Worm (Caenorhabditis elegans) whole organism, late embryonic: Measurements from ENCODE around the gene F13H6.5.
A peak's percentile ranks its signal among the peaks of the same experiment; 100 is the strongest.

ENCODE experiments used
- C08G9.2 ChIP-seq: sonication (generic microtip); optimal IDR thresholded peaks from 2 replicates; lab custom pipeline; 2016; ENCODE audit warnings: mild to moderate bottlenecking, missing genetic modification characterization, moderate library complexity, missing compliant biosample characterization
- F13H6.1 ChIP-seq: sonication (generic microtip); optimal IDR thresholded peaks from 2 replicates; lab custom pipeline; 2016; ENCODE audit warnings: missing genetic modification characterization, missing compliant biosample characterization
- K02D7.2 ChIP-seq: sonication (generic microtip); optimal IDR thresholded peaks from 2 replicates; lab custom pipeline; 2017; ENCODE audit warnings: mild to moderate bottlenecking, missing genetic modification characterization, missing compliant biosample characterization
- T23F11.4 ChIP-seq: fragments of 200-800 bp; sonication (Bioruptor generic); optimal IDR thresholded peaks from 2 replicates; lab custom pipeline; 2018; ENCODE audit warnings: mild to moderate bottlenecking, missing genetic modification characterization, missing compliant biosample characterization
- Y22D7AL.16 ChIP-seq: sonication (generic microtip); optimal IDR thresholded peaks from 2 replicates; lab custom pipeline; 2016; ENCODE audit warnings: missing genetic modification characterization, missing compliant biosample characterization
- ahr-1 ChIP-seq: sonication (generic microtip); optimal IDR thresholded peaks from 2 replicates; lab custom pipeline; 2016; ENCODE audit warnings: missing genetic modification characterization, missing compliant biosample characterization
- ama-1 ChIP-seq: fragments of 150-350 bp; optimal IDR thresholded peaks from 2 replicates; lab custom pipeline; 2014
- ceh-14 ChIP-seq: sonication (generic microtip); optimal IDR thresholded peaks from 2 replicates; lab custom pipeline; 2016; ENCODE audit warnings: missing genotype, missing genetic modification characterization, missing compliant biosample characterization
- ceh-18 ChIP-seq: sonication (generic microtip); optimal IDR thresholded peaks from 2 replicates; lab custom pipeline; 2016; ENCODE audit warnings: missing genetic modification characterization, missing compliant biosample characterization
- ceh-30 ChIP-seq: fragments of 150-350 bp; optimal IDR thresholded peaks from 2 replicates; lab custom pipeline; 2014; ENCODE audit warnings: missing biosample characterization, missing genetic modification characterization
- ceh-34 ChIP-seq: sonication (generic microtip); optimal IDR thresholded peaks from 2 replicates; lab custom pipeline; 2016; ENCODE audit warnings: mild to moderate bottlenecking, missing genetic modification characterization, missing compliant biosample characterization
- ceh-9 ChIP-seq: sonication (generic microtip); optimal IDR thresholded peaks from 2 replicates; lab custom pipeline; 2016; ENCODE audit warnings: mild to moderate bottlenecking, missing genetic modification characterization, inconsistent platforms, missing compliant biosample characterization
- che-1 ChIP-seq: sonication (generic microtip); optimal IDR thresholded peaks from 2 replicates; lab custom pipeline; 2016; ENCODE audit warnings: mild to moderate bottlenecking, missing genetic modification characterization, missing compliant biosample characterization
- ets-4 ChIP-seq: sonication (generic microtip); optimal IDR thresholded peaks from 2 replicates; lab custom pipeline; 2016; ENCODE audit warnings: missing genetic modification characterization, missing compliant biosample characterization
- eyg-1 ChIP-seq: sonication (generic microtip); optimal IDR thresholded peaks from 2 replicates; lab custom pipeline; 2016; ENCODE audit warnings: missing genotype, missing genetic modification characterization, missing compliant biosample characterization
- fax-1 ChIP-seq: sonication (generic microtip); optimal IDR thresholded peaks from 2 replicates; lab custom pipeline; 2016; ENCODE audit warnings: missing genotype, missing genetic modification characterization, missing compliant biosample characterization
- fkh-6 ChIP-seq: sonication (generic microtip); optimal IDR thresholded peaks from 2 replicates; lab custom pipeline; 2016; ENCODE audit warnings: missing genetic modification characterization, missing compliant biosample characterization
- hlh-13 ChIP-seq: fragments of 200-800 bp; sonication (Bioruptor generic); optimal IDR thresholded peaks from 2 replicates; lab custom pipeline; 2018; ENCODE audit warnings: mild to moderate bottlenecking, missing genetic modification characterization, missing compliant biosample characterization
- hlh-15 ChIP-seq: sonication (generic microtip); optimal IDR thresholded peaks from 2 replicates; lab custom pipeline; 2016; ENCODE audit warnings: missing genetic modification characterization, missing compliant biosample characterization
- hlh-30 ChIP-seq: sonication (generic microtip); optimal IDR thresholded peaks from 2 replicates; lab custom pipeline; 2017; ENCODE audit warnings: antibody characterized with exemption, missing genetic modification characterization, missing compliant biosample characterization; ENCODE audit not compliant: insufficient read depth
- hlh-8 ChIP-seq: sonication (generic microtip); optimal IDR thresholded peaks from 2 replicates; lab custom pipeline; 2016; ENCODE audit warnings: missing genotype, missing genetic modification characterization, missing compliant biosample characterization
- lim-6 ChIP-seq: sonication (generic microtip); optimal IDR thresholded peaks from 2 replicates; lab custom pipeline; 2016; ENCODE audit warnings: missing genetic modification characterization, missing compliant biosample characterization
- lin-11 ChIP-seq: fragments of 200-800 bp; sonication (Bioruptor generic); optimal IDR thresholded peaks from 2 replicates; lab custom pipeline; 2018; ENCODE audit warnings: mild to moderate bottlenecking, missing genetic modification characterization, missing compliant biosample characterization
- madf-2 ChIP-seq: sonication (generic microtip); optimal IDR thresholded peaks from 2 replicates; lab custom pipeline; 2017; ENCODE audit warnings: missing genetic modification characterization, missing compliant biosample characterization
- mec-3 ChIP-seq: sonication (generic microtip); optimal IDR thresholded peaks from 2 replicates; lab custom pipeline; 2016; ENCODE audit warnings: borderline replicate concordance, missing genetic modification characterization, missing compliant biosample characterization
- nfya-1 ChIP-seq: sonication (generic microtip); optimal IDR thresholded peaks from 2 replicates; lab custom pipeline; 2017; ENCODE audit warnings: missing genetic modification characterization, mild to moderate bottlenecking, missing compliant biosample characterization, antibody characterized with exemption, moderate library complexity
- nhr-11 ChIP-seq: fragments of 150-350 bp; optimal IDR thresholded peaks from 2 replicates; lab custom pipeline; 2014; ENCODE audit warnings: missing biosample characterization, missing genetic modification characterization
- nhr-232 ChIP-seq: sonication (generic microtip); optimal IDR thresholded peaks from 2 replicates; lab custom pipeline; 2016; ENCODE audit warnings: missing genetic modification characterization, missing compliant biosample characterization
- npax-4 ChIP-seq: sonication (generic microtip); optimal IDR thresholded peaks from 2 replicates; lab custom pipeline; 2016; ENCODE audit warnings: missing genetic modification characterization, missing compliant biosample characterization
- odd-2 ChIP-seq: sonication (generic microtip); optimal IDR thresholded peaks from 2 replicates; lab custom pipeline; 2017; ENCODE audit warnings: antibody characterized with exemption, mild to moderate bottlenecking, missing genetic modification characterization, missing compliant biosample characterization
- pag-3 ChIP-seq: sonication (generic microtip); optimal IDR thresholded peaks from 2 replicates; lab custom pipeline; 2016; ENCODE audit warnings: missing compliant biosample characterization, missing genetic modification characterization, borderline replicate concordance
- pat-9 ChIP-seq: fragments of 200-800 bp; sonication (Bioruptor generic); optimal IDR thresholded peaks from 2 replicates; lab custom pipeline; 2018; ENCODE audit warnings: mild to moderate bottlenecking, missing genetic modification characterization, moderate library complexity, missing compliant biosample characterization
- rnt-1 ChIP-seq: sonication (generic microtip); optimal IDR thresholded peaks from 2 replicates; lab custom pipeline; 2016; ENCODE audit warnings: missing genetic modification characterization, missing compliant biosample characterization
- sdc-2 ChIP-seq: sonication (generic microtip); optimal IDR thresholded peaks from 2 replicates; lab custom pipeline; 2016; ENCODE audit warnings: missing genotype, missing genetic modification characterization, missing compliant biosample characterization
- sox-4 ChIP-seq: sonication (generic microtip); optimal IDR thresholded peaks from 2 replicates; lab custom pipeline; 2017; ENCODE audit warnings: mild to moderate bottlenecking, missing genetic modification characterization, inconsistent platforms, missing compliant biosample characterization
- syd-9 ChIP-seq: sonication (generic microtip); optimal IDR thresholded peaks from 2 replicates; lab custom pipeline; 2016; ENCODE audit warnings: mild to moderate bottlenecking, missing genetic modification characterization, moderate library complexity, missing compliant biosample characterization
- tbx-2 ChIP-seq: sonication (generic microtip); optimal IDR thresholded peaks from 2 replicates; lab custom pipeline; 2016; ENCODE audit warnings: missing genetic modification characterization, missing compliant biosample characterization
- unc-42 ChIP-seq: sonication (generic microtip); optimal IDR thresholded peaks from 2 replicates; lab custom pipeline; 2016; ENCODE audit warnings: missing genotype, missing genetic modification characterization, missing compliant biosample characterization
- unc-55 ChIP-seq: sonication (generic microtip); optimal IDR thresholded peaks from 2 replicates; lab custom pipeline; 2017; ENCODE audit warnings: missing biosample characterization, missing genetic modification reagents, missing genetic modification characterization
- ztf-16 ChIP-seq: sonication (generic microtip); optimal IDR thresholded peaks from 2 replicates; lab custom pipeline; 2017; ENCODE audit warnings: missing genetic modification characterization, missing compliant biosample characterization

F13H6.5 gene

ce11 chrV:6348133-6348532 is 26.6 kb downstream of the F13H6.5 start:
- TF ChIP-seq hlh-30 (peak; percentile 53), pat-9 (tag; lab: Kevin White, UChicago) (no peak), unc-55 (no peak), F13H6.1 (peak; percentile 43), T23F11.4 (GFP tag; lab: Kevin White, UChicago) (no peak), ahr-1 (tag; lab: Kevin White, UChicago) (no peak), nhr-232 (tag; lab: Kevin White, UChicago) (no peak), ceh-14 (tag; lab: Kevin White, UChicago) (no peak), lim-6 (tag; lab: Kevin White, UChicago) (no peak), rnt-1 (tag; lab: Kevin White, UChicago) (peak; percentile 6), hlh-8 (tag; lab: Kevin White, UChicago) (no peak), che-1 (no peak)

ce11 chrV:6346906-6347305 is 27.8 kb downstream of the F13H6.5 start:
- TF ChIP-seq unc-55 (no peak), K02D7.2 (no peak), hlh-15 (tag; lab: Kevin White, UChicago) (no peak), ama-1 (lab: Kevin White, UChicago) (no peak), madf-2 (tag; lab: Kevin White, UChicago) (no peak), rnt-1 (tag; lab: Kevin White, UChicago) (no peak), lin-11 (tag; lab: Kevin White, UChicago) (no peak), ceh-9 (no peak), che-1 (no peak), C08G9.2 (tag; lab: Kevin White, UChicago) (no peak), syd-9 (tag; lab: Kevin White, UChicago) (no peak), odd-2 (tag; lab: Kevin White, UChicago) (no peak), F13H6.1 (no peak), Y22D7AL.16 (tag; lab: Kevin White, UChicago) (no peak)

- no peak for TF ChIP-seq nfya-1 (tag; lab: Kevin White, UChicago)
- no peak for TF ChIP-seq ets-4 (tag; lab: Kevin White, UChicago)
- no peak for TF ChIP-seq fax-1 (tag; lab: Kevin White, UChicago)
- no peak for TF ChIP-seq npax-4
- no peak for TF ChIP-seq sdc-2 (tag; lab: Kevin White, UChicago)
- no peak for TF ChIP-seq ztf-16
- no peak for TF ChIP-seq lin-11 (tag; lab: Kevin White, UChicago)
- no peak for TF ChIP-seq mec-3 (tag; lab: Kevin White, UChicago)
- no peak for TF ChIP-seq nhr-11 (tag; lab: Kevin White, UChicago)
- no peak for TF ChIP-seq unc-42 (tag; lab: Kevin White, UChicago)
- TF ChIP-seq hlh-15 (tag; lab: Kevin White, UChicago): no peak
- no peak for TF ChIP-seq fkh-6 (tag; lab: Kevin White, UChicago)
- no peak for TF ChIP-seq sox-4 (tag; lab: Kevin White, UChicago)
- no peak for TF ChIP-seq hlh-13 (GFP tag; lab: Kevin White, UChicago)
- peak; percentile 67 for TF ChIP-seq ceh-34 (tag; lab: Kevin White, UChicago)
- TF ChIP-seq eyg-1 (tag; lab: Kevin White, UChicago): no peak
- no peak for TF ChIP-seq ceh-30 (tag; lab: Kevin White, UChicago)
- no peak for TF ChIP-seq ceh-9
- no peak for TF ChIP-seq pag-3
- TF ChIP-seq syd-9 (tag; lab: Kevin White, UChicago): no peak
- peak; percentile 66 for TF ChIP-seq ceh-18 (tag; lab: Kevin White, UChicago)
- TF ChIP-seq che-1: no peak
- no peak for TF ChIP-seq odd-2 (tag; lab: Kevin White, UChicago)
- peak; percentile 29 for TF ChIP-seq F13H6.1
- no peak for TF ChIP-seq madf-2 (tag; lab: Kevin White, UChicago)
- TF ChIP-seq tbx-2 (tag; lab: Kevin White, UChicago): peak; percentile 13
Observed at ce11 chrV:6346043-6346618, 28.6 kb downstream of the F13H6.5 start.
